Worm (Caenorhabditis elegans): ENCODE measurements around the gene T19H12.15.

DNA sequence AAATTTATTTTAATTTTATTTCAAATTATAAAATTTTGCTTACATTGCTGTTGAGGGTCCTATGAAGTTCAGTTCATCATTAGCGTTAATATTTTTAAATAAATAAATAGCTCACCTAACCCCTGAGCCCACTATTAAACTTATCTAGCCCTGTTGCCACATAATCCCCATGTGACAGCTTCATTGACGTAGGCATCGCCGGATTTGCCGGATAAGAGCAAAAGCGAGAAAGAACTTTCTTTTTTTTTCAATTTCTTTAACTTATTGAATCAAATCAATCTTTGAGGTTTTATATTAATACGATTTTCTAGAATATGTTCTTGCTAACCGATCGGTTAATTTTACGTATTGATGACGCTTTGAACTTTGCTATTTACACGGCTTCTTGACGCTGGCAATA is 27.2 kb downstream of the T19H12.15 start:
- TF ChIP-seq ceh-100 (GFP tag; IDR thresholded peaks at IDR 0.05) (no peak), unc-62 (GFP tag; optimal IDR thresholded peaks at IDR 0.05) (no peak), ceh-58 (GFP tag; IDR thresholded peaks at IDR 0.05) (no peak), T26A5.8 (tag; optimal IDR thresholded peaks at IDR 0.05) (no peak), ccch-3 (GFP tag; optimal IDR thresholded peaks at IDR 0.05) (no peak), hmg-1.2 (GFP tag; IDR thresholded peaks at IDR 0.05) (no peak), lag-1 (GFP tag; IDR thresholded peaks at IDR 0.05) (no peak), dpl-1 (GFP tag; optimal IDR thresholded peaks at IDR 0.05) (no peak), snpc-4 (GFP tag; optimal IDR thresholded peaks at IDR 0.05) (no peak), snpc-4 (tag; optimal IDR thresholded peaks at IDR 0.05) (no peak), sptf-2 (GFP tag; optimal IDR thresholded peaks at IDR 0.05) (no peak)
